Fruit fly (Drosophila melanogaster) whole organism, embryonic: ENCODE measurements around the gene RpL34b.

Experiments used
- Bgb ChIP-seq: fragments of 200-800 bp; sonication (Bioruptor generic); IDR thresholded peaks from 2 replicates; pipeline ENCODE4 v1.3.6; 2022; ENCODE audit warnings: missing biosample characterization, missing genetic modification characterization; ENCODE audit not compliant: partially characterized antibody
- CG10543 ChIP-seq: fragments of 200-800 bp; sonication (Bioruptor generic); optimal IDR thresholded peaks from 3 replicates; lab custom pipeline; 2017; ENCODE audit warnings: missing biosample characterization, mild to moderate bottlenecking, missing genetic modification characterization, moderate library complexity
- CG11695 ChIP-seq: fragments of 200-800 bp; sonication (Bioruptor generic); IDR thresholded peaks from 3 replicates; pipeline ENCODE4 v1.3.6; 2022; ENCODE audit warnings: missing biosample characterization, missing genetic modification characterization
- CG12769 ChIP-seq: fragments of 200-800 bp; sonication (Bioruptor generic); optimal IDR thresholded peaks from 2 replicates; lab custom pipeline; 2019; ENCODE audit warnings: missing biosample characterization, mild to moderate bottlenecking, missing genetic modification characterization, moderate library complexity
- CG17361 ChIP-seq: fragments of 200-800 bp; sonication (Bioruptor generic); IDR thresholded peaks from 3 replicates; pipeline ENCODE4 v1.3.6; 2022; ENCODE audit warnings: missing biosample characterization, missing genetic modification characterization
- CG18476 ChIP-seq: fragments of 200-800 bp; sonication (Bioruptor generic); optimal IDR thresholded peaks from 2 replicates; lab custom pipeline; 2016; ENCODE audit warnings: missing biosample characterization, mild to moderate bottlenecking, missing genetic modification characterization
- CG18599 ChIP-seq: fragments of 200-800 bp; sonication (Bioruptor generic); optimal IDR thresholded peaks from 3 replicates; lab custom pipeline; 2017; ENCODE audit warnings: missing biosample characterization, missing genetic modification characterization, mild to moderate bottlenecking, moderate library complexity, missing genetic modification reagents
- CG3065 ChIP-seq: fragments of 200-800 bp; sonication (Bioruptor generic); optimal IDR thresholded peaks from 2 replicates; lab custom pipeline; 2016; ENCODE audit warnings: missing biosample characterization, missing genetic modification characterization
- CG32532 ChIP-seq: fragments of 200-800 bp; sonication (Bioruptor generic); IDR thresholded peaks from 2 replicates; pipeline ENCODE4 v1.3.6; 2022; ENCODE audit warnings: missing biosample characterization, missing genetic modification characterization
- CG33557 ChIP-seq: fragments of 200-800 bp; sonication (Bioruptor generic); optimal IDR thresholded peaks from 2 replicates; lab custom pipeline; 2019; ENCODE audit warnings: missing biosample characterization, mild to moderate bottlenecking, missing genetic modification characterization, moderate library complexity
- CG3847 ChIP-seq: fragments of 200-800 bp; sonication (Bioruptor generic); IDR thresholded peaks from 2 replicates; pipeline ENCODE4 v1.3.6; 2022; ENCODE audit warnings: missing biosample characterization, missing genetic modification characterization
- CG4617 ChIP-seq: fragments of 200-800 bp; sonication (Bioruptor generic); optimal IDR thresholded peaks from 3 replicates; lab custom pipeline; 2016; ENCODE audit warnings: missing biosample characterization, missing genetic modification characterization, borderline replicate concordance
- CG4730 ChIP-seq: fragments of 200-800 bp; sonication (Bioruptor generic); IDR thresholded peaks from 2 replicates; pipeline ENCODE4 v1.3.6; 2022; ENCODE audit warnings: missing biosample characterization, missing genetic modification characterization
- CG4820 ChIP-seq: fragments of 200-800 bp; sonication (Bioruptor generic); optimal IDR thresholded peaks from 3 replicates; lab custom pipeline; 2016; ENCODE audit warnings: missing biosample characterization, missing genetic modification characterization
- CG6854 ChIP-seq: fragments of 200-800 bp; sonication (Bioruptor generic); optimal IDR thresholded peaks from 3 replicates; lab custom pipeline; 2017; ENCODE audit warnings: missing biosample characterization, mild to moderate bottlenecking, missing genetic modification characterization
- CG7271 ChIP-seq: fragments of 200-800 bp; sonication (Bioruptor generic); optimal IDR thresholded peaks from 2 replicates; lab custom pipeline; 2018; ENCODE audit warnings: missing biosample characterization, mild to moderate bottlenecking, missing genetic modification characterization, moderate library complexity
- CG8388 ChIP-seq: fragments of 200-800 bp; sonication (Bioruptor generic); optimal IDR thresholded peaks from 2 replicates; lab custom pipeline; 2019; ENCODE audit warnings: missing biosample characterization, mild to moderate bottlenecking, missing genetic modification characterization, moderate library complexity
- CG8478 ChIP-seq: fragments of >200 bp; optimal IDR thresholded peaks from 2 replicates; lab custom pipeline; 2018
- CG8944 ChIP-seq: fragments of 200-800 bp; sonication (Bioruptor generic); optimal IDR thresholded peaks from 3 replicates; lab custom pipeline; 2016; ENCODE audit warnings: missing biosample characterization, missing genetic modification characterization
- CG9876 ChIP-seq: fragments of 200-800 bp; sonication (Bioruptor generic); optimal IDR thresholded peaks from 2 replicates; lab custom pipeline; 2016; ENCODE audit warnings: missing biosample characterization, missing genetic modification characterization
- Dref ChIP-seq: fragments of 200-800 bp; sonication (Bioruptor generic); IDR thresholded peaks from 2 replicates; pipeline ENCODE4 v1.3.6; 2022; ENCODE audit warnings: missing biosample characterization, missing genetic modification characterization
- E2f2 ChIP-seq: fragments of 200-800 bp; sonication (Bioruptor generic); IDR thresholded peaks from 2 replicates; pipeline ENCODE4 v1.3.6; 2022; ENCODE audit warnings: missing biosample characterization, missing genetic modification characterization
- Mad ChIP-seq: fragments of 200-800 bp; sonication (Bioruptor generic); optimal IDR thresholded peaks from 2 replicates; lab custom pipeline; 2016; ENCODE audit warnings: missing biosample characterization, missing genetic modification characterization
- NFAT ChIP-seq: fragments of 200-800 bp; sonication (Bioruptor generic); IDR thresholded peaks from 2 replicates; pipeline ENCODE4 v1.3.6; 2022; ENCODE audit warnings: missing biosample characterization, missing genetic modification characterization
- PHDP ChIP-seq: fragments of 200-800 bp; sonication (Bioruptor generic); optimal IDR thresholded peaks from 3 replicates; lab custom pipeline; 2018; ENCODE audit warnings: missing biosample characterization, mild to moderate bottlenecking, missing genetic modification characterization, moderate library complexity
- bsh ChIP-seq, 2 experiments: fragments of 200-800 bp; sonication (Bioruptor generic); optimal IDR thresholded peaks; 2 replicates each; lab custom pipeline; 2017 to 2018; ENCODE audit warnings: mild to moderate bottlenecking in 2 of 2, missing biosample characterization in 2 of 2, missing genetic modification characterization in 2 of 2, moderate library complexity in 1 of 2
- btn ChIP-seq: fragments of 200-800 bp; sonication (Bioruptor generic); optimal IDR thresholded peaks from 2 replicates; lab custom pipeline; 2016; ENCODE audit warnings: missing biosample characterization, missing genetic modification characterization
- chn ChIP-seq: fragments of 200-800 bp; sonication (Bioruptor generic); optimal IDR thresholded peaks from 2 replicates; lab custom pipeline; 2016; ENCODE audit warnings: missing biosample characterization, missing genetic modification characterization
- dysf ChIP-seq: fragments of 200-800 bp; sonication (Bioruptor generic); IDR thresholded peaks from 3 replicates; pipeline ENCODE4 v1.3.6; 2022; ENCODE audit warnings: missing biosample characterization, missing genetic modification characterization
- emc ChIP-seq: fragments of 200-800 bp; sonication (Bioruptor generic); optimal IDR thresholded peaks from 2 replicates; lab custom pipeline; 2016; ENCODE audit warnings: missing biosample characterization, missing genetic modification characterization
- esg ChIP-seq: fragments of 200-800 bp; sonication (Bioruptor generic); conservative IDR thresholded peaks from 2 replicates; pipeline ENCODE4 v1.3.6; 2022; ENCODE audit warnings: missing biosample characterization, missing genetic modification characterization
- fd96Cb ChIP-seq: fragments of 200-800 bp; sonication (Bioruptor generic); optimal IDR thresholded peaks from 2 replicates; lab custom pipeline; 2018; ENCODE audit warnings: missing biosample characterization, mild to moderate bottlenecking, missing genetic modification characterization, moderate library complexity
- fru ChIP-seq: fragments of >200 bp; optimal IDR thresholded peaks from 2 replicates; lab custom pipeline; 2017
- fu2 ChIP-seq: fragments of 200-800 bp; sonication (Bioruptor generic); optimal IDR thresholded peaks from 2 replicates; lab custom pipeline; 2016; ENCODE audit warnings: missing biosample characterization, missing genetic modification characterization
- hb ChIP-seq: fragments of 200-800 bp; sonication (Bioruptor generic); IDR thresholded peaks from 3 replicates; pipeline ENCODE4 v1.3.6; 2022; ENCODE audit warnings: missing biosample characterization, missing genetic modification characterization; ENCODE audit not compliant: partially characterized antibody
- her ChIP-seq: fragments of 200-800 bp; sonication (Bioruptor generic); optimal IDR thresholded peaks from 2 replicates; lab custom pipeline; 2016; ENCODE audit warnings: missing biosample characterization, missing genetic modification characterization
- nerfin-2 ChIP-seq: fragments of 200-800 bp; sonication (Bioruptor generic); IDR thresholded peaks from 2 replicates; pipeline ENCODE4 v1.3.6; 2022; ENCODE audit warnings: missing biosample characterization, missing genetic modification characterization; ENCODE audit not compliant: partially characterized antibody
- odd ChIP-seq: fragments of 200-800 bp; sonication (Bioruptor generic); optimal IDR thresholded peaks from 2 replicates; lab custom pipeline; 2017; ENCODE audit warnings: missing biosample characterization, mild to moderate bottlenecking, missing genetic modification characterization
- otp ChIP-seq: fragments of 200-800 bp; sonication (Bioruptor generic); IDR thresholded peaks from 3 replicates; pipeline ENCODE4, ENCODE4 v1.3.6; 2022; ENCODE audit warnings: missing biosample characterization, missing genetic modification characterization
- pan ChIP-seq, 4 experiments: fragments of >200 bp in 3 of 4; fragments of 200-800 bp in 1 of 4; sonication (Bioruptor generic) in 1 of 4; optimal IDR thresholded peaks in 3 of 4; IDR thresholded peaks in 1 of 4; 2 replicates each; pipeline versions ENCODE4 v1.3.6 to Lab custom; 2017 to 2022; ENCODE audit warnings: missing biosample characterization in 2 of 4, missing genetic modification characterization in 2 of 4, mixed read lengths in 1 of 4
- pros ChIP-seq: fragments of 200-800 bp; sonication (Bioruptor generic); optimal IDR thresholded peaks from 3 replicates; lab custom pipeline; 2019; ENCODE audit warnings: missing biosample characterization, mild to moderate bottlenecking, missing genetic modification characterization, moderate library complexity
- ranshi ChIP-seq: fragments of 200-800 bp; sonication (Bioruptor generic); IDR thresholded peaks from 2 replicates; pipeline ENCODE4 v1.3.6; 2022; ENCODE audit warnings: missing biosample characterization, missing genetic modification characterization
- salm ChIP-seq: fragments of 200-800 bp; sonication (Bioruptor generic); optimal IDR thresholded peaks from 2 replicates; lab custom pipeline; 2018; ENCODE audit warnings: missing biosample characterization, mild to moderate bottlenecking, missing genetic modification characterization
- sc ChIP-seq, 3 experiments: fragments of >200 bp in 2 of 3; fragments of 200-800 bp in 1 of 3; sonication (Bioruptor generic) in 1 of 3; optimal IDR thresholded peaks; 2 replicates in 2 of 3; 3 replicates in 1 of 3; lab custom pipeline; 2017; ENCODE audit warnings: mild to moderate bottlenecking in 1 of 3, missing biosample characterization in 1 of 3, missing genetic modification characterization in 1 of 3, missing genetic modification reagents in 1 of 3
- seq ChIP-seq: fragments of 200-800 bp; sonication (Bioruptor generic); IDR thresholded peaks from 2 replicates; pipeline ENCODE4 v1.3.6; 2022; ENCODE audit warnings: missing biosample characterization, missing genetic modification characterization
- sim ChIP-seq: fragments of 200-800 bp; sonication (Bioruptor generic); IDR thresholded peaks from 2 replicates; pipeline ENCODE4 v1.3.6; 2022; ENCODE audit warnings: missing biosample characterization, missing genetic modification characterization
- stwl ChIP-seq: fragments of 200-800 bp; sonication (Bioruptor generic); optimal IDR thresholded peaks from 3 replicates; lab custom pipeline; 2018; ENCODE audit warnings: missing biosample characterization, mild to moderate bottlenecking, missing genetic modification characterization, moderate library complexity
- trh ChIP-seq: fragments of 200-800 bp; sonication (Bioruptor generic); optimal IDR thresholded peaks from 2 replicates; lab custom pipeline; 2016; ENCODE audit warnings: missing biosample characterization, missing genetic modification characterization
- twi ChIP-seq: fragments of 200-800 bp; optimal IDR thresholded peaks from 2 replicates; lab custom pipeline; 2019; ENCODE audit warnings: missing biosample characterization, mild to moderate bottlenecking, missing genetic modification characterization, moderate library complexity
- wdn ChIP-seq: fragments of 200-800 bp; sonication (Bioruptor generic); IDR thresholded peaks from 2 replicates; pipeline ENCODE4 v1.3.6; 2022; ENCODE audit warnings: missing biosample characterization, missing genetic modification characterization

The RpL34b gene

dm6 chr3R:9393542-9394025 is 7.4 kb downstream of the RpL34b start (continued):
- TF ChIP-seq otp, result peak; percentile 72
- TF ChIP-seq pan (optimal IDR thresholded peaks at IDR 0.05; lab: Kevin White, UChicago), result no peak
- TF ChIP-seq pan (GFP tag; optimal IDR thresholded peaks at IDR 0.05 in 1 of 2, IDR thresholded peaks at IDR 0.05 in 1 of 2), result peak in 1 of 2 experiments; percentile 68
- peak; percentile 57; the same call in 1 of the 2 replicates for TF ChIP-seq ranshi (GFP tag; lab: Robert Waterston, UW)
- 0 out of 2 replicates have a peak, but pooled peaks have one; percentile 45 for TF ChIP-seq seq
- TF ChIP-seq fru (lab: Kevin White, UChicago), result no peak
- peak; percentile 33; the same call in 1 of the 2 replicates for TF ChIP-seq esg
- peak; percentile 72 for TF ChIP-seq fd96Cb (tag; lab: Kevin White, UChicago)
- TF ChIP-seq CG18599, result peak; percentile 67
- no peak for TF ChIP-seq wdn (GFP tag; lab: Robert Waterston, UW)
- no peak for TF ChIP-seq btn (GFP tag; lab: Kevin White, UChicago)
- TF ChIP-seq CG17361, result peak; percentile 67
- TF ChIP-seq fu2, result no peak
- TF ChIP-seq PHDP, result peak; percentile 79
- TF ChIP-seq NFAT (GFP tag; lab: Robert Waterston, UW), result 0 out of 2 replicates have a peak, but pooled peaks have one; percentile 17
- TF ChIP-seq CG6854 (GFP tag; lab: Kevin White, UChicago), result peak; percentile 13
- TF ChIP-seq sim (GFP tag; lab: Robert Waterston, UW), result peak; percentile 66
- no peak for TF ChIP-seq emc (GFP tag; lab: Kevin White, UChicago)
- peak; percentile 72 for TF ChIP-seq odd
- peak; percentile 58 for TF ChIP-seq CG4820
- TF ChIP-seq CG3065 (GFP tag; lab: Kevin White, UChicago), result peak; percentile 34
- TF ChIP-seq her (GFP tag; lab: Kevin White, UChicago), result no peak
- TF ChIP-seq CG3847 (GFP tag; lab: Robert Waterston, UW), result no peak; the same call in 1 of the 2 replicates
- TF ChIP-seq CG8944 (GFP tag; lab: Kevin White, UChicago), result peak; percentile 23
- TF ChIP-seq CG18476 (GFP tag; lab: Kevin White, UChicago), result no peak
- peak; percentile 93 for TF ChIP-seq CG33557 (GFP tag; lab: Kevin White, UChicago)
- no peak for TF ChIP-seq CG10543 (GFP tag; lab: Kevin White, UChicago)
- no peak for TF ChIP-seq CG9876 (GFP tag; lab: Kevin White, UChicago)
- TF ChIP-seq CG12769 (tag; lab: Kevin White, UChicago), result peak; percentile 84
- peak; percentile 58 for TF ChIP-seq salm (tag; lab: Kevin White, UChicago)
- TF ChIP-seq sc (optimal IDR thresholded peaks at IDR 0.05; lab: Kevin White, UChicago), result no peak
- peak; percentile 73 for TF ChIP-seq sc (GFP tag; optimal IDR thresholded peaks at IDR 0.05; lab: Kevin White, UChicago)
- no peak for TF ChIP-seq Mad
- TF ChIP-seq pros, result peak; percentile 69
- TF ChIP-seq nerfin-2, result no peak
- TF ChIP-seq CG8478, result no peak
- no peak for TF ChIP-seq Dref (GFP tag; lab: Robert Waterston, UW)
- TF ChIP-seq Bgb, result no peak
- no peak for TF ChIP-seq stwl (tag; lab: Kevin White, UChicago)
- peak; percentile 89 to 95 for TF ChIP-seq bsh (GFP tag; optimal IDR thresholded peaks at IDR 0.05; lab: Kevin White, UChicago)
- peak; percentile 33 for TF ChIP-seq chn
- TF ChIP-seq E2f2 (GFP tag; lab: Robert Waterston, UW), result peak; percentile 47
- peak; percentile 76 for TF ChIP-seq twi
- TF ChIP-seq CG4730 (GFP tag; lab: Robert Waterston, UW), result peak; percentile 49; the same call in 1 of the 2 replicates
- peak; percentile 3 for TF ChIP-seq trh (GFP tag; lab: Kevin White, UChicago)
- peak; percentile 14 for TF ChIP-seq CG4617 (GFP tag; lab: Kevin White, UChicago)
- TF ChIP-seq dysf (GFP tag; lab: Robert Waterston, UW), result peak; percentile 73
- no peak for TF ChIP-seq CG7271 (tag; lab: Kevin White, UChicago)
- TF ChIP-seq CG32532 (GFP tag; lab: Robert Waterston, UW), result peak; percentile 56; the same call in 1 of the 2 replicates
- peak; percentile 72 for TF ChIP-seq CG8388 (GFP tag; lab: Kevin White, UChicago)
- TF ChIP-seq hb, result no peak
- peak; percentile 65; the same call in 2 of the 3 replicates for TF ChIP-seq CG11695
